Fruit fly (Drosophila melanogaster) whole organism, embryonic: ENCODE results near the gene AP-1mu.

Source experiments
- Adf1 ChIP-seq: fragments of 200-800 bp; sonication (Bioruptor generic); IDR thresholded peaks from 2 replicates; pipeline ENCODE4 v1.3.6; 2022; ENCODE audit warnings: missing biosample characterization, missing genetic modification characterization
- CG10543 ChIP-seq: fragments of 200-800 bp; sonication (Bioruptor generic); optimal IDR thresholded peaks from 3 replicates; lab custom pipeline; 2017; ENCODE audit warnings: missing biosample characterization, mild to moderate bottlenecking, missing genetic modification characterization, moderate library complexity
- CG11085 ChIP-seq: fragments of 200-800 bp; sonication (Bioruptor generic); IDR thresholded peaks from 2 replicates; pipeline ENCODE4 v1.3.6; 2022; ENCODE audit warnings: missing biosample characterization, missing genetic modification characterization
- CG11093 ChIP-seq: fragments of 200-800 bp; sonication (Bioruptor generic); IDR thresholded peaks from 3 replicates; pipeline ENCODE4 v1.3.6; 2022; ENCODE audit warnings: missing biosample characterization, missing genetic modification characterization
- CG11247 ChIP-seq: fragments of 200-800 bp; sonication (Bioruptor generic); IDR thresholded peaks from 2 replicates; pipeline ENCODE4 v1.3.6; 2022; ENCODE audit warnings: missing biosample characterization, missing genetic modification characterization
- CG12659 ChIP-seq: fragments of 200-800 bp; sonication (Bioruptor generic); optimal IDR thresholded peaks from 3 replicates; lab custom pipeline; 2017; ENCODE audit warnings: mild to moderate bottlenecking, missing biosample characterization, missing genetic modification reagents, missing genetic modification characterization
- CG14014 ChIP-seq: fragments of 200-800 bp; sonication (Bioruptor generic); IDR thresholded peaks from 2 replicates; pipeline ENCODE4 v1.3.6; 2022; ENCODE audit warnings: missing biosample characterization, missing genetic modification characterization
- CG14667 ChIP-seq: fragments of 200-800 bp; sonication (Bioruptor generic); IDR thresholded peaks from 2 replicates; pipeline ENCODE4 v1.3.6; 2022; ENCODE audit warnings: missing biosample characterization, missing genetic modification characterization
- CG16863 ChIP-seq: fragments of 200-800 bp; sonication (Bioruptor generic); optimal IDR thresholded peaks from 3 replicates; lab custom pipeline; 2016; ENCODE audit warnings: missing biosample characterization, missing genetic modification characterization
- CG17328 ChIP-seq: fragments of 200-800 bp; sonication (Bioruptor generic); IDR thresholded peaks from 2 replicates; pipeline ENCODE4 v1.3.6; 2022; ENCODE audit warnings: missing biosample characterization, missing genetic modification characterization
- CG17802 ChIP-seq: fragments of 200-800 bp; sonication (Bioruptor generic); optimal IDR thresholded peaks from 2 replicates; lab custom pipeline; 2018; ENCODE audit warnings: missing biosample characterization, mild to moderate bottlenecking, missing genetic modification characterization, moderate library complexity
- CG2199 ChIP-seq: fragments of 200-800 bp; sonication (Bioruptor generic); IDR thresholded peaks from 3 replicates; pipeline ENCODE4 v1.3.6; 2022; ENCODE audit warnings: missing biosample characterization, missing genetic modification characterization
- CG34422 ChIP-seq: fragments of 200-800 bp; sonication (Bioruptor generic); IDR thresholded peaks from 3 replicates; pipeline ENCODE4 v1.3.6; 2022; ENCODE audit warnings: missing biosample characterization, missing genetic modification characterization
- CG4282 ChIP-seq: fragments of 200-800 bp; sonication (Bioruptor generic); optimal IDR thresholded peaks from 2 replicates; lab custom pipeline; 2016; ENCODE audit warnings: missing biosample characterization, missing genetic modification characterization
- CG4617 ChIP-seq: fragments of 200-800 bp; sonication (Bioruptor generic); optimal IDR thresholded peaks from 3 replicates; lab custom pipeline; 2016; ENCODE audit warnings: missing biosample characterization, missing genetic modification characterization, borderline replicate concordance
- CG4707 ChIP-seq: fragments of 200-800 bp; sonication (Bioruptor generic); optimal IDR thresholded peaks from 2 replicates; lab custom pipeline; 2018; ENCODE audit warnings: missing biosample characterization, mild to moderate bottlenecking, missing genetic modification characterization, moderate library complexity
- CG6791 ChIP-seq: fragments of 200-800 bp; sonication (Bioruptor generic); IDR thresholded peaks from 3 replicates; pipeline ENCODE4 v1.3.6; 2022; ENCODE audit warnings: missing biosample characterization, missing genetic modification characterization; ENCODE audit not compliant: partially characterized antibody
- Dfd ChIP-seq, 2 experiments: fragments of >200 bp; optimal IDR thresholded peaks; 2 replicates each; lab custom pipeline; 2017; ENCODE audit warnings: missing biosample characterization in 2 of 2, missing genetic modification characterization in 2 of 2
- Dip3 ChIP-seq: fragments of 200-800 bp; sonication (Bioruptor generic); optimal IDR thresholded peaks from 3 replicates; lab custom pipeline; 2016; ENCODE audit warnings: missing biosample characterization, missing genetic modification characterization
- Elba2 ChIP-seq: fragments of 200-800 bp; sonication (Bioruptor generic); optimal IDR thresholded peaks from 3 replicates; lab custom pipeline; 2016; ENCODE audit warnings: missing biosample characterization, missing genetic modification characterization
- HLH3B ChIP-seq: fragments of 200-800 bp; sonication (Bioruptor generic); IDR thresholded peaks from 2 replicates; pipeline ENCODE4 v1.3.6; 2022; ENCODE audit warnings: missing biosample characterization, missing genetic modification characterization
- Hmx ChIP-seq: fragments of 200-800 bp; sonication (Bioruptor generic); optimal IDR thresholded peaks from 2 replicates; lab custom pipeline; 2016; ENCODE audit warnings: missing biosample characterization, missing genetic modification characterization
- Kr ChIP-seq: fragments of 200-800 bp; sonication (Bioruptor generic); optimal IDR thresholded peaks from 2 replicates; lab custom pipeline; 2017; ENCODE audit warnings: missing biosample characterization, mild to moderate bottlenecking, missing genetic modification characterization
- MTF-1 ChIP-seq: fragments of 200-800 bp; sonication (Bioruptor generic); optimal IDR thresholded peaks from 2 replicates; lab custom pipeline; 2018; ENCODE audit warnings: missing biosample characterization, mild to moderate bottlenecking, missing genetic modification characterization, borderline replicate concordance
- Med ChIP-seq: fragments of 200-800 bp; sonication (Bioruptor generic); peaks from one replicate; lab custom pipeline; 2016; ENCODE audit warnings: missing biosample characterization, missing genetic modification characterization, mild to moderate bottlenecking, inconsistent platforms, moderate library complexity
- Opbp ChIP-seq: fragments of 200-800 bp; sonication (Bioruptor generic); IDR thresholded peaks from 3 replicates; pipeline ENCODE4 v1.3.6; 2022; ENCODE audit warnings: missing biosample characterization, missing genetic modification characterization; ENCODE audit not compliant: partially characterized antibody
- Six4 ChIP-seq: fragments of 200-800 bp; sonication (Bioruptor generic); optimal IDR thresholded peaks from 2 replicates; lab custom pipeline; 2016; ENCODE audit warnings: missing biosample characterization, missing genetic modification characterization
- Xbp1 ChIP-seq: fragments of 200-800 bp; sonication (Bioruptor generic); optimal IDR thresholded peaks from 3 replicates; lab custom pipeline; 2016; ENCODE audit warnings: missing biosample characterization, mild to moderate bottlenecking, missing genetic modification characterization
- ab ChIP-seq: fragments of 200-800 bp; sonication (Bioruptor generic); optimal IDR thresholded peaks from 2 replicates; lab custom pipeline; 2016; ENCODE audit warnings: missing biosample characterization, missing genetic modification characterization
- abd-A ChIP-seq: fragments of 200-800 bp; sonication (Bioruptor generic); optimal IDR thresholded peaks from 3 replicates; lab custom pipeline; 2019; ENCODE audit warnings: missing biosample characterization, mild to moderate bottlenecking, missing genetic modification characterization, moderate library complexity
- bsh ChIP-seq, 2 experiments: fragments of 200-800 bp; sonication (Bioruptor generic); optimal IDR thresholded peaks; 2 replicates each; lab custom pipeline; 2017 to 2018; ENCODE audit warnings: mild to moderate bottlenecking in 2 of 2, missing biosample characterization in 2 of 2, missing genetic modification characterization in 2 of 2, moderate library complexity in 1 of 2
- btn ChIP-seq: fragments of 200-800 bp; sonication (Bioruptor generic); optimal IDR thresholded peaks from 2 replicates; lab custom pipeline; 2016; ENCODE audit warnings: missing biosample characterization, missing genetic modification characterization
- esg ChIP-seq: fragments of 200-800 bp; sonication (Bioruptor generic); conservative IDR thresholded peaks from 2 replicates; pipeline ENCODE4 v1.3.6; 2022; ENCODE audit warnings: missing biosample characterization, missing genetic modification characterization
- exex ChIP-seq: fragments of 200-800 bp; sonication (Bioruptor generic); optimal IDR thresholded peaks from 4 replicates; lab custom pipeline; 2018; ENCODE audit warnings: missing biosample characterization, mild to moderate bottlenecking, missing genetic modification characterization, moderate library complexity
- gfzf ChIP-seq: fragments of 200-800 bp; sonication (Bioruptor generic); optimal IDR thresholded peaks from 2 replicates; lab custom pipeline; 2016; ENCODE audit warnings: missing biosample characterization, mild to moderate bottlenecking, missing genetic modification characterization, moderate library complexity
- gro ChIP-seq: fragments of 200-800 bp; sonication (Bioruptor generic); optimal IDR thresholded peaks from 2 replicates; lab custom pipeline; 2016; ENCODE audit warnings: missing biosample characterization, missing genetic modification characterization
- ham ChIP-seq: fragments of 200-800 bp; sonication (Bioruptor generic); IDR thresholded peaks from 2 replicates; pipeline ENCODE4 v1.3.6; 2022; ENCODE audit warnings: missing biosample characterization, missing genetic modification characterization
- hbn ChIP-seq: fragments of 200-800 bp; sonication (Bioruptor generic); IDR thresholded peaks from 2 replicates; pipeline ENCODE4 v1.3.6; 2022; ENCODE audit warnings: missing biosample characterization, missing genetic modification characterization; ENCODE audit not compliant: partially characterized antibody
- hkb ChIP-seq, 2 experiments: fragments of 200-800 bp in 1 of 2; fragments of >200 bp in 1 of 2; sonication (Bioruptor generic) in 1 of 2; IDR thresholded peaks in 1 of 2; optimal IDR thresholded peaks in 1 of 2; 2 replicates each; pipeline versions ENCODE4 v1.3.6 to Lab custom; 2017 to 2022; ENCODE audit warnings: missing biosample characterization in 1 of 2, missing genetic modification characterization in 1 of 2
- kay ChIP-seq: fragments of 200-800 bp; sonication (Bioruptor generic); optimal IDR thresholded peaks from 2 replicates; lab custom pipeline; 2016; ENCODE audit warnings: missing biosample characterization, missing genetic modification characterization
- lbe ChIP-seq: fragments of 200-800 bp; sonication (Bioruptor generic); optimal IDR thresholded peaks from 2 replicates; lab custom pipeline; 2016; ENCODE audit warnings: missing biosample characterization, mild to moderate bottlenecking, missing genetic modification characterization
- mirr ChIP-seq: fragments of 200-800 bp; sonication (Bioruptor generic); optimal IDR thresholded peaks from 3 replicates; lab custom pipeline; 2018; ENCODE audit warnings: missing biosample characterization, mild to moderate bottlenecking, missing genetic modification characterization
- mld ChIP-seq: fragments of 200-800 bp; sonication (Bioruptor generic); IDR thresholded peaks from 3 replicates; pipeline ENCODE4 v1.3.6; 2022; ENCODE audit warnings: missing biosample characterization, missing genetic modification characterization; ENCODE audit not compliant: partially characterized antibody
- p53 ChIP-seq: fragments of 200-800 bp; sonication (Bioruptor generic); optimal IDR thresholded peaks from 2 replicates; lab custom pipeline; 2016; ENCODE audit warnings: missing biosample characterization, missing genetic modification characterization
- pb ChIP-seq: fragments of 200-800 bp; sonication (Bioruptor generic); optimal IDR thresholded peaks from 3 replicates; lab custom pipeline; 2016; ENCODE audit warnings: missing biosample characterization, missing genetic modification characterization
- pita ChIP-seq: fragments of 200-800 bp; sonication (Bioruptor generic); optimal IDR thresholded peaks from 2 replicates; lab custom pipeline; 2017; ENCODE audit warnings: missing biosample characterization, mild to moderate bottlenecking, missing genetic modification characterization
- pum ChIP-seq: fragments of 200-800 bp; sonication (Bioruptor generic); optimal IDR thresholded peaks from 2 replicates; lab custom pipeline; 2016; ENCODE audit warnings: missing biosample characterization, missing genetic modification characterization
- sima ChIP-seq: fragments of 200-800 bp; sonication (Bioruptor generic); optimal IDR thresholded peaks from 2 replicates; lab custom pipeline; 2016; ENCODE audit warnings: missing biosample characterization, missing genetic modification characterization
- tgo ChIP-seq: fragments of 200-800 bp; sonication (Bioruptor generic); IDR thresholded peaks from 3 replicates; pipeline ENCODE4 v1.3.6; 2022; ENCODE audit warnings: missing biosample characterization, missing genetic modification characterization
- trem ChIP-seq: fragments of 200-800 bp; optimal IDR thresholded peaks from 3 replicates; lab custom pipeline; 2019; ENCODE audit warnings: missing biosample characterization, mild to moderate bottlenecking, missing genetic modification characterization, moderate library complexity
- tup ChIP-seq: fragments of 200-800 bp; sonication (Bioruptor generic); optimal IDR thresholded peaks from 2 replicates; lab custom pipeline; 2016; ENCODE audit warnings: missing biosample characterization, mild to moderate bottlenecking, missing genetic modification characterization, moderate library complexity

AP-1mu gene

DNA sequence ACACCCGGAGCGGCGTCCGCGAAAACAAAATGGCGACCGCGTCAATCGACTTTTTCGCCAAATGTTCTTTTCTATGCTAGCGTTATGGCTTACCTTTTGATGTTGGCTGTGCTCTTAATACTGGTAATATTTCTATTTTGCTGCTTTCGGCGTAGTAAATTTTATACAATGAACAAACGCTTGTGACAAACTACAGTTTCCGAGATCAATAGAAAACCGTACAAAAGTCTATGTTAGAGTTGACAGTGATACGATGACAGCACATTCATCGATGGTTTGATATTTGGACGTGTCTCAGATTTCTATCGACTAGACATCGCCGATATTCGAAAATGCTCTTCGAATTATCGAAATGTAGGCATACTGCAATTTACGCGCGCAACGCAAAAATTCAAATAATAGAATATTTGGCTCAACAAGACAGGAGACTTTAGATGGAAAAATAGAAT lies 49.2 kb downstream of the AP-1mu start, which contains the start of gene rump (continued):
- no peak for TF ChIP-seq CG17802 (tag; lab: Kevin White, UChicago)
- TF ChIP-seq CG12659 (GFP tag; lab: Kevin White, UChicago) = peak; percentile 80
- no peak for TF ChIP-seq Opbp (GFP tag; lab: Robert Waterston, UW)
- TF ChIP-seq Dfd (GFP tag; optimal IDR thresholded peaks at IDR 0.05; lab: Kevin White, UChicago) = no peak
- TF ChIP-seq gfzf (GFP tag; lab: Kevin White, UChicago) = peak; percentile 49
- no peak for TF ChIP-seq exex (tag; lab: Kevin White, UChicago)
- TF ChIP-seq Adf1 (GFP tag; lab: Robert Waterston, UW) = no peak
- no peak for TF ChIP-seq CG6791 (GFP tag; lab: Robert Waterston, UW)
- TF ChIP-seq Elba2 (GFP tag; lab: Kevin White, UChicago) = no peak
- peak; percentile 77 for TF ChIP-seq trem (tag; lab: Kevin White, UChicago)
- TF ChIP-seq ham (GFP tag; lab: Robert Waterston, UW) = no peak
- no peak for TF ChIP-seq CG11247
- TF ChIP-seq mirr (GFP tag; lab: Kevin White, UChicago) = no peak
- TF ChIP-seq CG34422 (GFP tag; lab: Robert Waterston, UW) = no peak
- no peak for TF ChIP-seq Six4 (GFP tag; lab: Kevin White, UChicago)
- TF ChIP-seq CG4707 (GFP tag; lab: Kevin White, UChicago) = no peak
- no peak for TF ChIP-seq CG14014 (GFP tag; lab: Robert Waterston, UW)
- TF ChIP-seq tup (GFP tag; lab: Kevin White, UChicago) = no peak
- peak; percentile 92 for TF ChIP-seq Med (GFP tag; lab: Kevin White, UChicago)
- TF ChIP-seq tgo (GFP tag; lab: Robert Waterston, UW) = no peak
- peak; percentile 8 for TF ChIP-seq Xbp1 (GFP tag; lab: Kevin White, UChicago)
- no peak for TF ChIP-seq sima
- no peak for TF ChIP-seq CG11085 (GFP tag; lab: Robert Waterston, UW)
- TF ChIP-seq Hmx (GFP tag; lab: Kevin White, UChicago) = no peak
- no peak for TF ChIP-seq HLH3B (GFP tag; lab: Robert Waterston, UW)
- peak in 1 of 2 experiments; percentile 13 for TF ChIP-seq bsh (GFP tag; optimal IDR thresholded peaks at IDR 0.05; lab: Kevin White, UChicago)
- TF ChIP-seq CG4282 = no peak
- TF ChIP-seq gro (GFP tag; lab: Kevin White, UChicago) = peak; percentile 49
- TF ChIP-seq CG17328 = no peak
- no peak for TF ChIP-seq MTF-1 (GFP tag; lab: Kevin White, UChicago)
- no peak for TF ChIP-seq CG2199 (GFP tag; lab: Robert Waterston, UW)
- TF ChIP-seq hbn (GFP tag; lab: Robert Waterston, UW) = no peak
- no peak for TF ChIP-seq Kr (GFP tag; lab: Kevin White, UChicago)
- peak; percentile 73 for TF ChIP-seq CG4617 (GFP tag; lab: Kevin White, UChicago)
- no peak for TF ChIP-seq pb
- no peak for TF ChIP-seq abd-A (tag; lab: Kevin White, UChicago)
- TF ChIP-seq btn (GFP tag; lab: Kevin White, UChicago) = no peak
- TF ChIP-seq ab = no peak
- TF ChIP-seq CG11093 (GFP tag; lab: Robert Waterston, UW) = no peak
- peak; percentile 2 for TF ChIP-seq CG16863 (GFP tag; lab: Kevin White, UChicago)
- no peak for TF ChIP-seq CG14667 (GFP tag; lab: Robert Waterston, UW)
- no peak for TF ChIP-seq kay
- no peak for TF ChIP-seq esg (GFP tag; lab: Robert Waterston, UW)
- TF ChIP-seq lbe (GFP tag; lab: Kevin White, UChicago) = peak; percentile 52
- no peak for TF ChIP-seq hkb (optimal IDR thresholded peaks at IDR 0.05; lab: Kevin White, UChicago)
- no peak for TF ChIP-seq hkb (GFP tag; IDR thresholded peaks at IDR 0.05; lab: Robert Waterston, UW)
- TF ChIP-seq Dip3 = no peak
- no peak for TF ChIP-seq p53 (GFP tag; lab: Kevin White, UChicago)
- TF ChIP-seq mld (GFP tag; lab: Robert Waterston, UW) = no peak
- no peak for TF ChIP-seq pum (GFP tag; lab: Kevin White, UChicago)
- no peak for TF ChIP-seq CG10543 (GFP tag; lab: Kevin White, UChicago)
- TF ChIP-seq pita (GFP tag; lab: Kevin White, UChicago) = no peak
